Worm (Caenorhabditis elegans) whole organism, midembryonic: ENCODE results near the gene srt-29.

Experiments
- T22C8.4 ChIP-seq: fragments of 200-800 bp; sonication (Bioruptor generic); IDR thresholded peaks from 2 replicates; pipeline ENCODE4 v1.3.6; 2022; ENCODE audit warnings: missing genetic modification characterization, missing compliant biosample characterization
- cog-1 ChIP-seq: sonication (generic microtip); optimal IDR thresholded peaks from 2 replicates; lab custom pipeline; 2016; ENCODE audit warnings: missing genetic modification characterization, missing compliant biosample characterization
- flt-1 ChIP-seq: fragments of 200-800 bp; sonication (Bioruptor generic); IDR thresholded peaks from 2 replicates; pipeline ENCODE4 v1.3.6; 2022; ENCODE audit warnings: missing genetic modification characterization, missing compliant biosample characterization
- klf-2 ChIP-seq: fragments of 200-800 bp; sonication (Bioruptor generic); conservative IDR thresholded peaks from 2 replicates; pipeline ENCODE4 v1.3.6; 2022; ENCODE audit warnings: missing genetic modification reagents, missing genetic modification characterization, missing compliant biosample characterization
- med-1 ChIP-seq: sonication (generic microtip); optimal IDR thresholded peaks from 2 replicates; lab custom pipeline; 2017; ENCODE audit warnings: missing genetic modification characterization, mild to moderate bottlenecking, missing compliant biosample characterization, antibody characterized with exemption, missing genetic modification reagents; ENCODE audit not compliant: insufficient read depth
- tab-1 ChIP-seq: fragments of 200-800 bp; sonication (Bioruptor generic); IDR thresholded peaks from 2 replicates; pipeline ENCODE4 v1.3.6; 2022; ENCODE audit warnings: missing genetic modification characterization, missing compliant biosample characterization
- ztf-23 ChIP-seq: fragments of 200-800 bp; sonication (Bioruptor generic); IDR thresholded peaks from 2 replicates; pipeline ENCODE4 v1.3.6; 2022; ENCODE audit warnings: missing genetic modification reagents, missing genetic modification characterization, missing compliant biosample characterization
- ztf-29 ChIP-seq: fragments of 200-800 bp; sonication (Bioruptor generic); IDR thresholded peaks from 2 replicates; pipeline ENCODE4 v1.3.6; 2022; ENCODE audit warnings: missing genetic modification reagents, missing genetic modification characterization, missing compliant biosample characterization

- TF ChIP-seq med-1 (GFP tag; lab: Kevin White, UChicago) (no peak), klf-2 (no peak), flt-1 (GFP tag; lab: Robert Waterston, UW) (no peak), ztf-29 (no peak), cog-1 (tag; lab: Kevin White, UChicago) (no peak), tab-1 (no peak), ztf-23 (GFP tag; lab: Robert Waterston, UW) (no peak), T22C8.4 (GFP tag; lab: Robert Waterston, UW) (no peak)
These were observed 15.4 kb upstream of the srt-29 start, which contains the start of gene srg-57 for ce11 chrV:2734360-2734759.
